Fruit fly (Drosophila melanogaster) whole organism, embryonic: ENCODE data around the gene CG32706.
A peak's percentile ranks its signal among the peaks of the same experiment; 100 is the strongest.

ENCODE experiments used
- CG10431 ChIP-seq: fragments of 200-800 bp; sonication (Bioruptor generic); optimal IDR thresholded peaks from 3 replicates; lab custom pipeline; 2018; ENCODE audit warnings: missing biosample characterization, mild to moderate bottlenecking, missing genetic modification characterization
- CG10979 ChIP-seq: fragments of 200-800 bp; sonication (Bioruptor generic); optimal IDR thresholded peaks from 2 replicates; lab custom pipeline; 2018; ENCODE audit warnings: missing biosample characterization, mild to moderate bottlenecking, missing genetic modification characterization, moderate library complexity
- CG11560 ChIP-seq: fragments of 200-800 bp; sonication (Bioruptor generic); IDR thresholded peaks from 3 replicates; pipeline ENCODE4 v1.3.6; 2022; ENCODE audit warnings: missing biosample characterization, missing genetic modification characterization
- CG12219 ChIP-seq: fragments of 200-800 bp; sonication (Bioruptor generic); optimal IDR thresholded peaks from 3 replicates; lab custom pipeline; 2018; ENCODE audit warnings: missing biosample characterization, mild to moderate bottlenecking, missing genetic modification characterization
- CG13287 ChIP-seq: fragments of 200-800 bp; sonication (Bioruptor generic); IDR thresholded peaks from 2 replicates; pipeline ENCODE4 v1.3.6; 2022; ENCODE audit warnings: missing biosample characterization, missing genetic modification characterization; ENCODE audit not compliant: partially characterized antibody
- CG15601 ChIP-seq: fragments of 200-800 bp; sonication (Bioruptor generic); optimal IDR thresholded peaks from 3 replicates; lab custom pipeline; 2019; ENCODE audit warnings: missing biosample characterization, mild to moderate bottlenecking, missing genetic modification characterization, moderate library complexity
- CG17186 ChIP-seq: fragments of 200-800 bp; sonication (Bioruptor generic); optimal IDR thresholded peaks from 3 replicates; lab custom pipeline; 2017; ENCODE audit warnings: missing biosample characterization, missing genetic modification reagents, missing genetic modification characterization
- CG17359 ChIP-seq: fragments of 200-800 bp; sonication (Bioruptor generic); optimal IDR thresholded peaks from 3 replicates; lab custom pipeline; 2018; ENCODE audit warnings: missing biosample characterization, mild to moderate bottlenecking, missing genetic modification characterization, moderate library complexity
- CG18262 ChIP-seq: fragments of 200-800 bp; optimal IDR thresholded peaks from 3 replicates; lab custom pipeline; 2019; ENCODE audit warnings: missing biosample characterization, mild to moderate bottlenecking, missing genetic modification characterization, moderate library complexity
- CG2678 ChIP-seq: fragments of 200-800 bp; sonication (Bioruptor generic); optimal IDR thresholded peaks from 3 replicates; lab custom pipeline; 2019; ENCODE audit warnings: missing biosample characterization, mild to moderate bottlenecking, missing genetic modification characterization, moderate library complexity
- CG30020 ChIP-seq: fragments of 200-800 bp; optimal IDR thresholded peaks from 2 replicates; lab custom pipeline; 2019; ENCODE audit warnings: missing biosample characterization, mild to moderate bottlenecking, missing genetic modification characterization, moderate library complexity
- CG31365 ChIP-seq: fragments of 200-800 bp; sonication (Bioruptor generic); optimal IDR thresholded peaks from 2 replicates; lab custom pipeline; 2018; ENCODE audit warnings: missing biosample characterization, mild to moderate bottlenecking, missing genetic modification characterization
- CG31441 ChIP-seq: fragments of 200-800 bp; sonication (Bioruptor generic); IDR thresholded peaks from 2 replicates; pipeline ENCODE4 v1.3.6; 2022; ENCODE audit warnings: missing biosample characterization, missing genetic modification characterization
- CG32532 ChIP-seq: fragments of 200-800 bp; sonication (Bioruptor generic); IDR thresholded peaks from 2 replicates; pipeline ENCODE4 v1.3.6; 2022; ENCODE audit warnings: missing biosample characterization, missing genetic modification characterization
- CG33213 ChIP-seq: fragments of 200-800 bp; sonication (Bioruptor generic); optimal IDR thresholded peaks from 3 replicates; lab custom pipeline; 2016; ENCODE audit warnings: missing biosample characterization, missing genetic modification characterization
- CG42726 ChIP-seq: fragments of 200-800 bp; sonication (Bioruptor generic); IDR thresholded peaks from 2 replicates; pipeline ENCODE4 v1.3.6; 2022; ENCODE audit warnings: missing biosample characterization, missing genetic modification characterization; ENCODE audit not compliant: partially characterized antibody
- CG4707 ChIP-seq: fragments of 200-800 bp; sonication (Bioruptor generic); optimal IDR thresholded peaks from 2 replicates; lab custom pipeline; 2018; ENCODE audit warnings: missing biosample characterization, mild to moderate bottlenecking, missing genetic modification characterization, moderate library complexity
- CG5953 ChIP-seq: fragments of 200-800 bp; sonication (Bioruptor generic); IDR thresholded peaks from 2 replicates; pipeline ENCODE4 v1.3.6; 2022; ENCODE audit warnings: missing biosample characterization, missing genetic modification characterization
- CG7987 ChIP-seq: fragments of 200-800 bp; sonication (Bioruptor generic); optimal IDR thresholded peaks from 2 replicates; lab custom pipeline; 2018; ENCODE audit warnings: missing biosample characterization, mild to moderate bottlenecking, missing genetic modification characterization, moderate library complexity
- CG8290 ChIP-seq, 3 experiments: fragments of 200-800 bp; sonication (Bioruptor generic); optimal IDR thresholded peaks; 2 replicates each; lab custom pipeline; 2016 to 2019; ENCODE audit warnings: missing biosample characterization in 3 of 3, missing genetic modification characterization in 3 of 3, mild to moderate bottlenecking in 2 of 3, moderate library complexity in 1 of 3
- CG8388 ChIP-seq: fragments of 200-800 bp; sonication (Bioruptor generic); optimal IDR thresholded peaks from 2 replicates; lab custom pipeline; 2019; ENCODE audit warnings: missing biosample characterization, mild to moderate bottlenecking, missing genetic modification characterization, moderate library complexity
- CG8478 ChIP-seq: fragments of >200 bp; optimal IDR thresholded peaks from 2 replicates; lab custom pipeline; 2018
- Camta ChIP-seq: fragments of 200-800 bp; sonication (Bioruptor generic); optimal IDR thresholded peaks from 2 replicates; lab custom pipeline; 2016; ENCODE audit warnings: missing biosample characterization, missing genetic modification characterization
- Drgx ChIP-seq: fragments of 200-800 bp; sonication (Bioruptor generic); IDR thresholded peaks from 2 replicates; pipeline ENCODE4 v1.3.6; 2022; ENCODE audit warnings: missing biosample characterization, missing genetic modification characterization
- Elba2 ChIP-seq: fragments of 200-800 bp; sonication (Bioruptor generic); optimal IDR thresholded peaks from 3 replicates; lab custom pipeline; 2016; ENCODE audit warnings: missing biosample characterization, missing genetic modification characterization
- Fer1 ChIP-seq: fragments of 200-800 bp; sonication (Bioruptor generic); optimal IDR thresholded peaks from 2 replicates; lab custom pipeline; 2017; ENCODE audit warnings: missing biosample characterization, mild to moderate bottlenecking, missing genetic modification characterization
- Gug ChIP-seq: fragments of 200-800 bp; sonication (Bioruptor generic); IDR thresholded peaks from 4 replicates; pipeline ENCODE4 v1.3.6; 2022; ENCODE audit warnings: missing biosample characterization, missing genetic modification characterization
- HLH4C ChIP-seq: fragments of 200-800 bp; sonication (Bioruptor generic); IDR thresholded peaks from 3 replicates; pipeline ENCODE4 v1.3.6; 2022; ENCODE audit warnings: missing biosample characterization, missing genetic modification characterization; ENCODE audit not compliant: partially characterized antibody
- Hr3 ChIP-seq: fragments of 200-800 bp; sonication (Bioruptor generic); optimal IDR thresholded peaks from 3 replicates; lab custom pipeline; 2016; ENCODE audit warnings: missing biosample characterization, missing genetic modification characterization
- MBD-R2 ChIP-seq: fragments of 200-800 bp; sonication (Bioruptor generic); IDR thresholded peaks from 2 replicates; pipeline ENCODE4 v1.3.6; 2022; ENCODE audit warnings: missing biosample characterization, missing genetic modification characterization
- MESR4 ChIP-seq: fragments of 200-800 bp; sonication (Bioruptor generic); optimal IDR thresholded peaks from 2 replicates; lab custom pipeline; 2018; ENCODE audit warnings: missing biosample characterization, mild to moderate bottlenecking, missing genetic modification characterization, moderate library complexity
- Nf-YA ChIP-seq: fragments of 200-800 bp; sonication (Bioruptor generic); IDR thresholded peaks from 2 replicates; pipeline ENCODE4 v1.3.6; 2022; ENCODE audit warnings: missing biosample characterization, missing genetic modification characterization
- Nf-YC ChIP-seq: fragments of 200-800 bp; optimal IDR thresholded peaks from 3 replicates; lab custom pipeline; 2019; ENCODE audit warnings: missing biosample characterization, mild to moderate bottlenecking, missing genetic modification characterization, moderate library complexity
- Oaz ChIP-seq: fragments of 200-800 bp; sonication (Bioruptor generic); IDR thresholded peaks from 2 replicates; pipeline ENCODE4 v1.3.6; 2022; ENCODE audit warnings: missing biosample characterization, missing genetic modification characterization
- Oli ChIP-seq: fragments of 200-800 bp; sonication (Bioruptor generic); optimal IDR thresholded peaks from 2 replicates; lab custom pipeline; 2018; ENCODE audit warnings: missing biosample characterization, mild to moderate bottlenecking, missing genetic modification characterization, moderate library complexity
- Xrp1 ChIP-seq: fragments of 200-800 bp; sonication (Bioruptor generic); IDR thresholded peaks from 2 replicates; pipeline ENCODE4 v1.3.6; 2022; ENCODE audit warnings: missing biosample characterization, missing genetic modification characterization
- ap ChIP-seq: fragments of 200-800 bp; sonication (Bioruptor generic); IDR thresholded peaks from 2 replicates; pipeline ENCODE4 v1.3.6; 2022; ENCODE audit warnings: missing biosample characterization, missing genetic modification characterization
- dmrt99B ChIP-seq: fragments of 200-800 bp; sonication (Bioruptor generic); optimal IDR thresholded peaks from 2 replicates; lab custom pipeline; 2018; ENCODE audit warnings: missing biosample characterization, mild to moderate bottlenecking, missing genetic modification characterization, moderate library complexity
- esg ChIP-seq: fragments of 200-800 bp; sonication (Bioruptor generic); conservative IDR thresholded peaks from 2 replicates; pipeline ENCODE4 v1.3.6; 2022; ENCODE audit warnings: missing biosample characterization, missing genetic modification characterization
- ewg ChIP-seq: fragments of 200-800 bp; sonication (Bioruptor generic); optimal IDR thresholded peaks from 3 replicates; lab custom pipeline; 2017; ENCODE audit warnings: mild to moderate bottlenecking, missing biosample characterization, missing genetic modification reagents, missing genetic modification characterization
- insv ChIP-seq, 2 experiments: fragments of 200-800 bp; sonication (Bioruptor generic); optimal IDR thresholded peaks; 3 replicates each; lab custom pipeline; 2016 to 2018; ENCODE audit warnings: missing biosample characterization in 2 of 2, missing genetic modification characterization in 2 of 2
- jumu ChIP-seq: fragments of 200-800 bp; sonication (Bioruptor generic); optimal IDR thresholded peaks from 3 replicates; lab custom pipeline; 2016; ENCODE audit warnings: missing biosample characterization, missing genetic modification characterization
- p53 ChIP-seq: fragments of 200-800 bp; sonication (Bioruptor generic); optimal IDR thresholded peaks from 2 replicates; lab custom pipeline; 2016; ENCODE audit warnings: missing biosample characterization, missing genetic modification characterization
- scrt ChIP-seq: fragments of 200-800 bp; sonication (Bioruptor generic); optimal IDR thresholded peaks from 2 replicates; lab custom pipeline; 2018; ENCODE audit warnings: missing biosample characterization, mild to moderate bottlenecking, missing genetic modification characterization, moderate library complexity
- sd ChIP-seq: fragments of 200-800 bp; sonication (Bioruptor generic); optimal IDR thresholded peaks from 3 replicates; lab custom pipeline; 2018; ENCODE audit warnings: missing biosample characterization, mild to moderate bottlenecking, missing genetic modification characterization, moderate library complexity
- sens-2 ChIP-seq: fragments of 200-800 bp; sonication (Bioruptor generic); IDR thresholded peaks from 2 replicates; pipeline ENCODE4 v1.3.6; 2022; ENCODE audit warnings: missing biosample characterization, missing genetic modification characterization
- shn ChIP-seq: fragments of 200-800 bp; sonication (Bioruptor generic); optimal IDR thresholded peaks from 3 replicates; lab custom pipeline; 2016; ENCODE audit warnings: missing biosample characterization, missing genetic modification characterization
- ssp ChIP-seq: fragments of 200-800 bp; sonication (Bioruptor generic); IDR thresholded peaks from 2 replicates; pipeline ENCODE4 v1.3.6; 2022; ENCODE audit warnings: missing biosample characterization, missing genetic modification characterization
- tin ChIP-seq: fragments of 200-800 bp; sonication (Bioruptor generic); optimal IDR thresholded peaks from 3 replicates; lab custom pipeline; 2016; ENCODE audit warnings: missing biosample characterization, missing genetic modification characterization
- trh ChIP-seq: fragments of 200-800 bp; sonication (Bioruptor generic); optimal IDR thresholded peaks from 2 replicates; lab custom pipeline; 2016; ENCODE audit warnings: missing biosample characterization, missing genetic modification characterization
- ttk ChIP-seq: fragments of 200-800 bp; sonication (Bioruptor generic); IDR thresholded peaks from 2 replicates; pipeline ENCODE4 v2.1.2; 2022; ENCODE audit warnings: missing biosample characterization, missing genetic modification characterization
- zfh1 ChIP-seq: fragments of 200-800 bp; sonication (Bioruptor generic); IDR thresholded peaks from 3 replicates; pipeline ENCODE4 v1.3.6; 2022; ENCODE audit warnings: missing biosample characterization, missing genetic modification characterization

CG32706 gene

dm6 chrX:9078263-9078662, 8.7 kb upstream of the CG32706 start, which contains the start of gene CG44325 (continued):
- TF ChIP-seq CG4707 (no peak), CG10979 (tag; lab: Kevin White, UChicago) (no peak), CG15601 (tag; lab: Kevin White, UChicago) (peak; percentile 11), CG8478 (lab: Kevin White, UChicago) (no peak), CG42726 (GFP tag; lab: Robert Waterston, UW) (no peak), Oli (tag; lab: Kevin White, UChicago) (no peak), Fer1 (GFP tag; lab: Kevin White, UChicago) (peak; percentile 32), ewg (GFP tag; lab: Kevin White, UChicago) (no peak), Drgx (GFP tag; lab: Robert Waterston, UW) (no peak), CG17186 (no peak), CG2678 (tag; lab: Kevin White, UChicago) (no peak), ap (peak; percentile 30; the same call in 1 of the 2 replicates), CG33213 (GFP tag; lab: Kevin White, UChicago) (no peak), jumu (no peak), CG7987 (GFP tag; lab: Kevin White, UChicago) (peak; percentile 53), Camta (GFP tag; lab: Kevin White, UChicago) (no peak), Elba2 (GFP tag; lab: Kevin White, UChicago) (no peak), tin (GFP tag; lab: Kevin White, UChicago) (no peak), Nf-YA (GFP tag; lab: Robert Waterston, UW) (no peak), sd (tag; lab: Kevin White, UChicago) (no peak), CG31365 (tag; lab: Kevin White, UChicago) (no peak), trh (GFP tag; lab: Kevin White, UChicago) (no peak), CG30020 (tag; lab: Kevin White, UChicago) (no peak), CG32532 (GFP tag; lab: Robert Waterston, UW) (peak; percentile 44; the same call in 1 of the 2 replicates), dmrt99B (tag; lab: Kevin White, UChicago) (no peak), zfh1 (no peak), shn (no peak), HLH4C (GFP tag; lab: Robert Waterston, UW) (no peak; the same call in 2 of the 3 replicates), Nf-YC (tag; lab: Kevin White, UChicago) (no peak), esg (GFP tag; lab: Robert Waterston, UW) (no peak), Hr3 (no peak), p53 (GFP tag; lab: Kevin White, UChicago) (no peak), ttk (GFP tag; lab: Robert Waterston, UW) (no peak), CG11560 (tag; lab: Robert Waterston, UW) (no peak), insv (GFP tag; optimal IDR thresholded peaks at IDR 0.05; lab: Kevin White, UChicago) (no peak), CG10431 (GFP tag; lab: Kevin White, UChicago) (no peak), CG8388 (GFP tag; lab: Kevin White, UChicago) (no peak), MBD-R2 (no peak), MESR4 (GFP tag; lab: Kevin White, UChicago) (peak; percentile 32), CG13287 (GFP tag; lab: Robert Waterston, UW) (peak; percentile 31; the same call in 1 of the 2 replicates), CG5953 (no peak), CG8290 (GFP tag; optimal IDR thresholded peaks at IDR 0.05; lab: Kevin White, UChicago) (no peak), CG8290 (tag; optimal IDR thresholded peaks at IDR 0.05; lab: Kevin White, UChicago) (peak in 1 of 2 experiments; percentile 70), Oaz (no peak), ssp (no peak), CG12219 (GFP tag; lab: Kevin White, UChicago) (no peak), CG18262 (tag; lab: Kevin White, UChicago) (no peak), sens-2 (GFP tag; lab: Robert Waterston, UW) (no peak), CG31441 (no peak), Xrp1 (no peak), scrt (no peak), CG17359 (tag; lab: Kevin White, UChicago) (no peak), Gug (GFP tag; lab: Robert Waterston, UW) (no peak)
